Fruit fly (Drosophila melanogaster): ENCODE measurements around the gene inaF-C.
A peak's percentile ranks its signal among the peaks of the same experiment; 100 is the strongest.

Gene inaF-C

DNA sequence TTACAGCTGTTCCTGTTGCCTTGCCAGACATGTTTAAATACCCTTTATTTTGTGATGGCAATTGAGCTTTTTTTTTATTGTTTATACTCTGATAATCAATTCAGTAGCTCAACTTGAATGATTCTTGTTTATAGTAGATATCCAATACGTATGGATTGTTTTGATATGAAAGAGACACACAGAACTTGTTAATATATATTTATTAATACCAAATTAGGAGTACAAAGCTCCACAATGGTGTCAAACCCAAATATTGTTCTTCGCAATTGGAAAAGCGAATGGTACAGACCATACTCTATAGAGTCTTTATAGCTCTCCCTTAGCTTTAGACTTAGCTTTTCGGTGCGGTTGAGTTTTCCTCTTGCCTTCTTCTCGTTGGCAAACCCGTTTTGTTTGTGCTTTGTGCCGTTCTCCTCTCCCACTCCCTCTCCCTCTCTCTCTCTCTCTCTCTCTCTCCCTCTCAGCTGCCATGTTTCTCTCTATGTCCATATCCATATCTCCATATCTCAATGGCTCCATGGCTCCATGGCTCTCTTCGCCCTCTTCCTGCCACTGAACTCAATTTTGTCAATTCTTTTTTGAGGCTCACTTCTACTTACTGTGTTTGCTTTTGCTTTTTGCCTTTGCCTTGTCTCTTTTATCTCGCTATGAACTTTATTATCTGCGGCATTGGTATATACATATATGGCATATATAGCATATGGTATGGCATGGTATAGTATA, 45.5 kb downstream of the inaF-C start (continued):
- TF ChIP-seq Asciz (GFP tag; optimal IDR thresholded peaks at IDR 0.05), result peak; percentile 39
- peak; percentile 15 for TF ChIP-seq Hey (tag; optimal IDR thresholded peaks at IDR 0.05)
- TF ChIP-seq lilli (GFP tag; optimal IDR thresholded peaks at IDR 0.05), result peak; percentile 14
- TF ChIP-seq CG13123 (GFP tag; optimal IDR thresholded peaks at IDR 0.05), result no peak
- no peak for TF ChIP-seq Hr39 (optimal IDR thresholded peaks at IDR 0.05)
- peak; percentile 29; the same call in 1 of the 3 replicates for TF ChIP-seq row (GFP tag; IDR thresholded peaks at IDR 0.05)
- TF ChIP-seq CG1602 (GFP tag; optimal IDR thresholded peaks at IDR 0.05), result no peak
- TF ChIP-seq jumu (GFP tag; optimal IDR thresholded peaks at IDR 0.05), result no peak
- TF ChIP-seq CG2129 (GFP tag; IDR thresholded peaks at IDR 0.05; ENCODE audit: partially characterized antibody), result no peak
- no peak for TF ChIP-seq croc (GFP tag; conservative IDR thresholded peaks at IDR 0.05)
- no peak for TF ChIP-seq lov (optimal IDR thresholded peaks at IDR 0.05)
- TF ChIP-seq lov (GFP tag; IDR thresholded peaks at IDR 0.05), result no peak
- TF ChIP-seq al (GFP tag; IDR thresholded peaks at IDR 0.05), result no peak
- TF ChIP-seq pho (GFP tag; optimal IDR thresholded peaks at IDR 0.05), result peak; percentile 27
- peak; percentile 25 for TF ChIP-seq corto (GFP tag; optimal IDR thresholded peaks at IDR 0.05)
- peak; percentile 69 for TF ChIP-seq CG6813 (GFP tag; optimal IDR thresholded peaks at IDR 0.05)
- no peak for TF ChIP-seq CG4617 (GFP tag; optimal IDR thresholded peaks at IDR 0.05; ENCODE audit: borderline replicate concordance)
- no peak for TF ChIP-seq lola (GFP tag; optimal IDR thresholded peaks at IDR 0.05)
- TF ChIP-seq dmrt11E (tag; optimal IDR thresholded peaks at IDR 0.05), result no peak
- no peak for TF ChIP-seq Hr3 (GFP tag; optimal IDR thresholded peaks at IDR 0.05)
- peak; percentile 87; the same call in 2 of the 4 replicates for TF ChIP-seq chinmo (GFP tag; IDR thresholded peaks at IDR 0.05; ENCODE audit: partially characterized antibody)
- peak; percentile 42; the same call in 1 of the 2 replicates for TF ChIP-seq Xrp1 (GFP tag; IDR thresholded peaks at IDR 0.05)
- no peak for TF ChIP-seq nerfin-2 (GFP tag; IDR thresholded peaks at IDR 0.05; ENCODE audit: partially characterized antibody)
- peak; percentile 17 for TF ChIP-seq Deaf1 (tag; optimal IDR thresholded peaks at IDR 0.05)
- no peak for TF ChIP-seq ato (GFP tag; IDR thresholded peaks at IDR 0.05; ENCODE audit: partially characterized antibody)
- no peak for TF ChIP-seq Mad (GFP tag; optimal IDR thresholded peaks at IDR 0.05)
- peak; percentile 63 for TF ChIP-seq CG15514 (GFP tag; optimal IDR thresholded peaks at IDR 0.05)
- TF ChIP-seq phol (tag; optimal IDR thresholded peaks at IDR 0.05), result no peak
- TF ChIP-seq BEAF-32 (GFP tag; optimal IDR thresholded peaks at IDR 0.05), result no peak
- no peak for TF ChIP-seq insv (GFP tag; optimal IDR thresholded peaks at IDR 0.05)
- TF ChIP-seq D19B (GFP tag; optimal IDR thresholded peaks at IDR 0.05), result no peak
- TF ChIP-seq Usf (GFP tag; optimal IDR thresholded peaks at IDR 0.05), result no peak
- TF ChIP-seq Xbp1 (GFP tag; optimal IDR thresholded peaks at IDR 0.05), result no peak
- TF ChIP-seq gsb-n (tag; optimal IDR thresholded peaks at IDR 0.05), result no peak
- TF ChIP-seq CG11247 (GFP tag; IDR thresholded peaks at IDR 0.05), result no peak
- peak; percentile 51 for TF ChIP-seq kah (GFP tag; optimal IDR thresholded peaks at IDR 0.05)
- peak; percentile 80 for TF ChIP-seq CG18599 (GFP tag; optimal IDR thresholded peaks at IDR 0.05)
- TF ChIP-seq Hr78 (GFP tag; optimal IDR thresholded peaks at IDR 0.05), result peak in 1 of 2 experiments; percentile 86
- no peak for TF ChIP-seq CG15479 (GFP tag; optimal IDR thresholded peaks at IDR 0.05)
- TF ChIP-seq CG6254 (GFP tag; optimal IDR thresholded peaks at IDR 0.05), result peak; percentile 5
- peak; percentile 3 for TF ChIP-seq sd (tag; optimal IDR thresholded peaks at IDR 0.05)
- TF ChIP-seq ewg (GFP tag; optimal IDR thresholded peaks at IDR 0.05), result no peak
- no peak for TF ChIP-seq CG32772 (GFP tag; IDR thresholded peaks at IDR 0.05)
- TF ChIP-seq nau (GFP tag; optimal IDR thresholded peaks at IDR 0.05), result peak; percentile 59
- TF ChIP-seq Dll (GFP tag; IDR thresholded peaks at IDR 0.05; ENCODE audit: partially characterized antibody), result no peak
- peak; percentile 24 for TF ChIP-seq PHDP (tag; optimal IDR thresholded peaks at IDR 0.05)
- TF ChIP-seq bbx (GFP tag; IDR thresholded peaks at IDR 0.05; ENCODE audit: partially characterized antibody), result no peak
- no peak for TF ChIP-seq tgo (GFP tag; IDR thresholded peaks at IDR 0.05)
